Fruit fly (Drosophila melanogaster) whole organism, prepupa: ENCODE data around the gene CG6873.
A peak's percentile ranks its signal among the peaks of the same experiment; 100 is the strongest.

ENCODE experiments used
- Blimp-1 ChIP-seq: fragments of 200-800 bp; sonication (Bioruptor generic); optimal IDR thresholded peaks from 3 replicates; lab custom pipeline; 2017; ENCODE audit warnings: missing biosample characterization, missing genetic modification characterization, mild to moderate bottlenecking, moderate library complexity, missing genetic modification reagents
- CG10631 ChIP-seq: fragments of 200-800 bp; sonication (Bioruptor generic); optimal IDR thresholded peaks from 2 replicates; lab custom pipeline; 2016; ENCODE audit warnings: missing biosample characterization, missing genetic modification characterization
- CG11294 ChIP-seq: fragments of 200-800 bp; sonication (Bioruptor generic); IDR thresholded peaks from 2 replicates; pipeline ENCODE4 v1.3.6; 2022; ENCODE audit warnings: missing biosample characterization, missing genetic modification characterization
- CG11762 ChIP-seq: fragments of 200-800 bp; sonication (Bioruptor generic); optimal IDR thresholded peaks from 3 replicates; lab custom pipeline; 2016; ENCODE audit warnings: missing biosample characterization, missing genetic modification characterization; ENCODE audit not compliant: insufficient read depth
- CG11902 ChIP-seq: fragments of 200-800 bp; sonication (Bioruptor generic); optimal IDR thresholded peaks from 3 replicates; lab custom pipeline; 2016; ENCODE audit warnings: missing biosample characterization, missing genetic modification characterization
- CG15336 ChIP-seq: fragments of 200-800 bp; sonication (Bioruptor generic); IDR thresholded peaks from 2 replicates; pipeline ENCODE4 v1.3.6; 2022; ENCODE audit warnings: missing biosample characterization, missing genetic modification characterization
- CG1621 ChIP-seq: fragments of 200-800 bp; sonication (Bioruptor generic); optimal IDR thresholded peaks from 3 replicates; lab custom pipeline; 2018; ENCODE audit warnings: missing biosample characterization, mild to moderate bottlenecking, missing genetic modification characterization
- CG16779 ChIP-seq: fragments of 200-800 bp; sonication (Bioruptor generic); optimal IDR thresholded peaks from 3 replicates; lab custom pipeline; 2017; ENCODE audit warnings: missing biosample characterization, mild to moderate bottlenecking, missing genetic modification characterization
- CG3032 ChIP-seq: fragments of 200-800 bp; optimal IDR thresholded peaks from 2 replicates; lab custom pipeline; 2019; ENCODE audit warnings: missing biosample characterization, mild to moderate bottlenecking, missing genetic modification characterization, moderate library complexity
- CG32006 ChIP-seq: fragments of 200-800 bp; sonication (Bioruptor generic); optimal IDR thresholded peaks from 3 replicates; lab custom pipeline; 2017; ENCODE audit warnings: missing biosample characterization, mild to moderate bottlenecking, missing genetic modification characterization
- CG4318 ChIP-seq: fragments of 200-800 bp; sonication (Bioruptor generic); optimal IDR thresholded peaks from 3 replicates; lab custom pipeline; 2017; ENCODE audit warnings: missing biosample characterization, mild to moderate bottlenecking, missing genetic modification characterization
- CG6163 ChIP-seq: fragments of 200-800 bp; sonication (Bioruptor generic); IDR thresholded peaks from 3 replicates; pipeline ENCODE4 v1.3.6; 2022; ENCODE audit warnings: missing biosample characterization, missing genetic modification characterization
- CG6276 ChIP-seq: fragments of 200-800 bp; sonication (Bioruptor generic); optimal IDR thresholded peaks from 2 replicates; lab custom pipeline; 2017; ENCODE audit warnings: missing biosample characterization, mild to moderate bottlenecking, missing genetic modification characterization
- CG6792 ChIP-seq: fragments of 200-800 bp; sonication (Bioruptor generic); optimal IDR thresholded peaks from 3 replicates; lab custom pipeline; 2016; ENCODE audit warnings: missing biosample characterization, missing genetic modification characterization
- CG6808 ChIP-seq: fragments of 200-800 bp; sonication (Bioruptor generic); optimal IDR thresholded peaks from 3 replicates; lab custom pipeline; 2017; ENCODE audit warnings: missing biosample characterization, missing genetic modification characterization, mild to moderate bottlenecking, moderate library complexity, missing genetic modification reagents
- CG6854 ChIP-seq: fragments of 200-800 bp; sonication (Bioruptor generic); optimal IDR thresholded peaks from 2 replicates; lab custom pipeline; 2017; ENCODE audit warnings: missing biosample characterization, mild to moderate bottlenecking, missing genetic modification characterization
- CG7368 ChIP-seq: fragments of 200-800 bp; sonication (Bioruptor generic); optimal IDR thresholded peaks from 3 replicates; lab custom pipeline; 2016; ENCODE audit warnings: missing biosample characterization, missing genetic modification characterization
- CG8119 ChIP-seq: fragments of 200-800 bp; sonication (Bioruptor generic); IDR thresholded peaks from 3 replicates; pipeline ENCODE4 v1.3.6; 2022; ENCODE audit warnings: missing biosample characterization, missing genetic modification characterization
- CG8319 ChIP-seq: fragments of 200-800 bp; sonication (Bioruptor generic); optimal IDR thresholded peaks from 3 replicates; lab custom pipeline; 2016; ENCODE audit warnings: missing biosample characterization, missing genetic modification characterization
- CG8632 ChIP-seq: fragments of 200-800 bp; sonication (Bioruptor generic); optimal IDR thresholded peaks from 3 replicates; lab custom pipeline; 2016; ENCODE audit warnings: missing biosample characterization, missing genetic modification characterization
- CG9139 ChIP-seq: fragments of 200-800 bp; sonication (Bioruptor generic); optimal IDR thresholded peaks from 3 replicates; lab custom pipeline; 2017; ENCODE audit warnings: missing biosample characterization, mild to moderate bottlenecking, missing genetic modification characterization
- Eip75B ChIP-seq: fragments of 200-800 bp; sonication (Bioruptor generic); optimal IDR thresholded peaks from 3 replicates; lab custom pipeline; 2016; ENCODE audit warnings: missing biosample characterization, missing genetic modification characterization
- Ets96B ChIP-seq: fragments of 200-800 bp; optimal IDR thresholded peaks from 2 replicates; lab custom pipeline; 2019; ENCODE audit warnings: missing biosample characterization, mild to moderate bottlenecking, missing genetic modification characterization, moderate library complexity
- Hr38 ChIP-seq: sonication (Bioruptor generic); optimal IDR thresholded peaks from 2 replicates; lab custom pipeline; 2016; ENCODE audit warnings: missing biosample characterization, missing genetic modification characterization
- Hr39 ChIP-seq: fragments of 200-800 bp; sonication (Bioruptor generic); optimal IDR thresholded peaks from 2 replicates; lab custom pipeline; 2016; ENCODE audit warnings: missing biosample characterization, missing genetic modification characterization
- Lpt ChIP-seq: fragments of 200-800 bp; sonication (Bioruptor generic); optimal IDR thresholded peaks from 3 replicates; lab custom pipeline; 2016; ENCODE audit warnings: missing biosample characterization, missing genetic modification characterization
- Met ChIP-seq: fragments of 200-800 bp; sonication (Bioruptor generic); optimal IDR thresholded peaks from 3 replicates; lab custom pipeline; 2016; ENCODE audit warnings: missing biosample characterization, missing genetic modification characterization
- OdsH ChIP-seq: fragments of 200-800 bp; sonication (Bioruptor generic); optimal IDR thresholded peaks from 3 replicates; lab custom pipeline; 2016; ENCODE audit warnings: missing biosample characterization, missing genetic modification characterization
- Smox ChIP-seq: fragments of 200-800 bp; sonication (Bioruptor generic); optimal IDR thresholded peaks from 3 replicates; lab custom pipeline; 2016; ENCODE audit warnings: missing biosample characterization, missing genetic modification characterization
- Sox14 ChIP-seq: fragments of 200-800 bp; sonication (Bioruptor generic); optimal IDR thresholded peaks from 3 replicates; lab custom pipeline; 2016; ENCODE audit warnings: missing biosample characterization, missing genetic modification characterization
- Sox15 ChIP-seq: fragments of 200-800 bp; sonication (Bioruptor generic); optimal IDR thresholded peaks from 3 replicates; lab custom pipeline; 2016; ENCODE audit warnings: missing biosample characterization, missing genetic modification characterization
- achi ChIP-seq: fragments of 200-800 bp; sonication (Bioruptor generic); optimal IDR thresholded peaks from 3 replicates; lab custom pipeline; 2016; ENCODE audit warnings: missing biosample characterization, missing genetic modification characterization
- acj6 ChIP-seq: fragments of 200-800 bp; sonication (Bioruptor generic); optimal IDR thresholded peaks from 3 replicates; lab custom pipeline; 2016; ENCODE audit warnings: missing biosample characterization, missing genetic modification characterization
- cyc ChIP-seq: fragments of 200-800 bp; sonication (Bioruptor generic); optimal IDR thresholded peaks from 3 replicates; lab custom pipeline; 2016; ENCODE audit warnings: missing biosample characterization, missing genetic modification characterization
- dac ChIP-seq: fragments of 200-800 bp; sonication (Bioruptor generic); optimal IDR thresholded peaks from 2 replicates; lab custom pipeline; 2017; ENCODE audit warnings: missing biosample characterization, mild to moderate bottlenecking, missing genetic modification characterization
- dsx ChIP-seq: fragments of 200-800 bp; optimal IDR thresholded peaks from 3 replicates; lab custom pipeline; 2019; ENCODE audit warnings: missing biosample characterization, mild to moderate bottlenecking, missing genetic modification characterization, moderate library complexity; ENCODE audit not compliant: poor library complexity, severe bottlenecking
- eg ChIP-seq: fragments of 200-800 bp; sonication (Bioruptor generic); IDR thresholded peaks from 3 replicates; pipeline ENCODE4 v1.3.6; 2022; ENCODE audit warnings: missing biosample characterization, missing genetic modification characterization
- esn ChIP-seq: fragments of 200-800 bp; sonication (Bioruptor generic); optimal IDR thresholded peaks from 2 replicates; lab custom pipeline; 2016; ENCODE audit warnings: missing biosample characterization, mild to moderate bottlenecking, missing genetic modification characterization, moderate library complexity
- fd59A ChIP-seq: fragments of 200-800 bp; sonication (Bioruptor generic); optimal IDR thresholded peaks from 2 replicates; lab custom pipeline; 2017; ENCODE audit warnings: missing biosample characterization, mild to moderate bottlenecking, missing genetic modification characterization, missing genetic modification reagents
- fkh ChIP-seq: fragments of 200-800 bp; sonication (Bioruptor generic); optimal IDR thresholded peaks from 3 replicates; lab custom pipeline; 2017; ENCODE audit warnings: missing biosample characterization, mild to moderate bottlenecking, missing genetic modification characterization, moderate library complexity
- lz ChIP-seq: fragments of 200-800 bp; sonication (Bioruptor generic); optimal IDR thresholded peaks from 3 replicates; lab custom pipeline; 2016; ENCODE audit warnings: missing biosample characterization, missing genetic modification characterization
- net ChIP-seq: fragments of 200-800 bp; sonication (Bioruptor generic); optimal IDR thresholded peaks from 3 replicates; lab custom pipeline; 2016; ENCODE audit warnings: missing biosample characterization, missing genetic modification characterization
- pdm3 ChIP-seq: fragments of 200-800 bp; sonication (Bioruptor generic); optimal IDR thresholded peaks from 3 replicates; lab custom pipeline; 2016; ENCODE audit warnings: missing biosample characterization, missing genetic modification characterization
- salr ChIP-seq, 2 experiments: fragments of 200-800 bp; sonication (Bioruptor generic); optimal IDR thresholded peaks; 3 replicates each; lab custom pipeline; 2016 to 2018; ENCODE audit warnings: missing biosample characterization in 2 of 2, missing genetic modification characterization in 2 of 2, mild to moderate bottlenecking in 1 of 2
- spab ChIP-seq: fragments of 200-800 bp; sonication (Bioruptor generic); optimal IDR thresholded peaks from 2 replicates; lab custom pipeline; 2017; ENCODE audit warnings: missing biosample characterization, mild to moderate bottlenecking, missing genetic modification characterization, missing genetic modification reagents
- ss ChIP-seq, 2 experiments: fragments of 200-800 bp; sonication (Bioruptor generic); optimal IDR thresholded peaks; 2 replicates in 1 of 2; 3 replicates in 1 of 2; lab custom pipeline; 2017 to 2018; ENCODE audit warnings: mild to moderate bottlenecking in 2 of 2, missing biosample characterization in 2 of 2, missing genetic modification characterization in 2 of 2, moderate library complexity in 1 of 2
- svp ChIP-seq: fragments of 200-800 bp; sonication (Bioruptor generic); peaks from one replicate; lab custom pipeline; 2016; ENCODE audit warnings: missing biosample characterization, missing genetic modification characterization
- topi ChIP-seq: fragments of 200-800 bp; sonication (Bioruptor generic); optimal IDR thresholded peaks from 3 replicates; lab custom pipeline; 2016; ENCODE audit warnings: missing biosample characterization, missing genetic modification characterization
- vri ChIP-seq: fragments of 200-800 bp; sonication (Bioruptor generic); optimal IDR thresholded peaks from 3 replicates; lab custom pipeline; 2016; ENCODE audit warnings: missing biosample characterization, mild to moderate bottlenecking, missing genetic modification characterization

Gene CG6873

DNA sequence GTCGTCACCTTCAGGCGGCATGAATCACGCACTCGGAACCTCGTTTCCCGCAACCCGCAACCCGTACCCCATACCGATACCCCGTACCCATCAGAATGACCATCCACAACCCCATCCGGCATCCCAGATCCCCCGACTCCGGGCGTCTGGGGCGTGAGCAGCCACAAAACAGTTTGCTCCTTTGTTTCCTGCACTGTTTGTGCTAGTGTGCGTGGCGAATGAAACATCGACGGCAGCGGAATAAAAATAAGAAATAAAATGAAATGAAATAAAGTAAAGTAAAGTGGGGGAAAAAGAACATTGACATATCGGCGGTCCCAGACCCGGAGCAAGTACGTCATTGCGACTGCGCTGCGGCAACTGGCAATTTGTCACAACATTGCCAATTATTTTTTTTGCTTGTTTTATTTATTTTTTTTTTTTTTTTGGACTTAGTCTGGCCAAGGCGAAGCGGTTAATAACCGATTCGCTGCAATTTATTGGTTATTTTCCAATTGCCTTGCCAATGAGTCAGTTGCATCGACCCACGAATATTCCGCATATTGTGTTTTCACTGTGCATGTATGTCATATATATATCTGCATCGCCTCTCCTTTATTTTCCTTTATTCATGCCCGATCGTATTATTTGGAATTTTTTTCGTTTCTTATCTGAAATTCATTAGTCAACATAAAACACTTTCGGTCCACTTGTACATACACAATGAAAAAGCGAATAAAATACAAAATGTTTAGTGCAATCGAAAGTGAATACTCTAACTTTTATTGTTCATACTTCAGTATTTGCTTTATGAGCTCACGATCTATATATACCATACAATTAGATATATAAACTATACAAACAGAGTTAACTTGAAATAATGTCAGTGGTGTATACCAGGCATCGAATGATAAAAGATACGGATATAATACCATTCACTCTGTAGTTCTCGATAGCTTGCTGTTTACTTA is 37.6 kb upstream of the CG6873 start:
- TF ChIP-seq eg (GFP tag; lab: Robert Waterston, UW) (peak; percentile 48; the same call in 2 of the 3 replicates), Blimp-1 (GFP tag; lab: Kevin White, UChicago) (peak; percentile 53), Hr38 (GFP tag; lab: Kevin White, UChicago) (no peak), pdm3 (GFP tag; lab: Kevin White, UChicago) (peak; percentile 35), esn (peak; percentile 58), CG15336 (peak; percentile 41; the same call in 1 of the 2 replicates), CG7368 (GFP tag; lab: Kevin White, UChicago) (no peak), lz (GFP tag; lab: Kevin White, UChicago) (peak; percentile 45), CG11902 (GFP tag; lab: Kevin White, UChicago) (peak; percentile 20), CG32006 (no peak), CG6792 (peak; percentile 50), CG9139 (GFP tag; lab: Kevin White, UChicago) (no peak), CG6163 (GFP tag; lab: Robert Waterston, UW) (peak; percentile 65; the same call in 2 of the 3 replicates), fkh (GFP tag; lab: Kevin White, UChicago) (no peak), salr (GFP tag; optimal IDR thresholded peaks at IDR 0.05; lab: Kevin White, UChicago) (no peak), CG1621 (tag; lab: Kevin White, UChicago) (peak; percentile 78), CG10631 (GFP tag; lab: Kevin White, UChicago) (peak; percentile 18), OdsH (GFP tag; lab: Kevin White, UChicago) (peak; percentile 41), CG8632 (peak; percentile 49), Hr39 (GFP tag; lab: Kevin White, UChicago) (peak; percentile 58), dsx (GFP tag; lab: Kevin White, UChicago) (no peak), ss (GFP tag; optimal IDR thresholded peaks at IDR 0.05; lab: Kevin White, UChicago) (peak in 1 of 2 experiments; percentile 52), Sox14 (GFP tag; lab: Kevin White, UChicago) (peak; percentile 76), topi (GFP tag; lab: Kevin White, UChicago) (peak; percentile 31), CG8119 (GFP tag; lab: Robert Waterston, UW) (peak; percentile 45; the same call in 2 of the 3 replicates), net (GFP tag; lab: Kevin White, UChicago) (no peak), Smox (GFP tag; lab: Kevin White, UChicago) (peak; percentile 48), Ets96B (tag; lab: Kevin White, UChicago) (no peak), spab (no peak), CG6276 (no peak), CG3032 (tag; lab: Kevin White, UChicago) (no peak), CG16779 (no peak), Lpt (GFP tag; lab: Kevin White, UChicago) (no peak), cyc (GFP tag; lab: Kevin White, UChicago) (peak; percentile 49), achi (GFP tag; lab: Kevin White, UChicago) (peak; percentile 22), acj6 (GFP tag; lab: Kevin White, UChicago) (peak; percentile 26), vri (GFP tag; lab: Kevin White, UChicago) (peak; percentile 35), svp (GFP tag; lab: Kevin White, UChicago) (peak; percentile 90), CG6808 (GFP tag; lab: Kevin White, UChicago) (peak; percentile 55), Eip75B (GFP tag; lab: Kevin White, UChicago) (no peak), CG6854 (GFP tag; lab: Kevin White, UChicago) (no peak), Met (peak; percentile 63), CG8319 (GFP tag; lab: Kevin White, UChicago) (no peak), CG11294 (no peak), fd59A (no peak), Sox15 (no peak), dac (no peak), CG11762 (GFP tag; lab: Kevin White, UChicago) (no peak), CG4318 (GFP tag; lab: Kevin White, UChicago) (no peak)
